Worm (Caenorhabditis elegans): ENCODE results near the gene C31B8.12.
A peak's percentile ranks its signal among the peaks of the same experiment; 100 is the strongest.
"Not testable (repeated sequence)": the region's sequence is repeated elsewhere in the genome, so short reads cannot be mapped to it uniquely, and the experiment has no call there.

The C31B8.12 gene

ce11 chrV:2927553-2927952, at the start of gene C31B8.12:
TSS of gene C31B8.12 (minus strand) at chrV:2927653.
- no peak for TF ChIP-seq zip-2 (tag; optimal IDR thresholded peaks at IDR 0.05)
- TF ChIP-seq mxl-3 (GFP tag; optimal IDR thresholded peaks at IDR 0.05) = no peak
- TF ChIP-seq lim-7 (GFP tag; IDR thresholded peaks at IDR 0.05) = no peak
- TF ChIP-seq sdz-12 (GFP tag; optimal IDR thresholded peaks at IDR 0.05) = no peak
- no peak for TF ChIP-seq ama-1 (optimal IDR thresholded peaks at IDR 0.05)
- no peak for TF ChIP-seq mdt-29 (GFP tag; IDR thresholded peaks at IDR 0.05)
- no peak for TF ChIP-seq mep-1 (tag; optimal IDR thresholded peaks at IDR 0.05)
- TF ChIP-seq dmd-8 (GFP tag; IDR thresholded peaks at IDR 0.05) = no peak
- TF ChIP-seq ceh-82 (tag; optimal IDR thresholded peaks at IDR 0.05) = no peak
- no peak for TF ChIP-seq nhr-25 (tag; optimal IDR thresholded peaks at IDR 0.05; ENCODE audit: borderline replicate concordance, insufficient read depth)
- no peak for TF ChIP-seq saeg-2 (GFP tag; IDR thresholded peaks at IDR 0.05)
- TF ChIP-seq nhr-11 (tag; optimal IDR thresholded peaks at IDR 0.05) = no peak
- TF ChIP-seq D1046.2 (GFP tag; IDR thresholded peaks at IDR 0.05) = no peak
- no peak for TF ChIP-seq set-16 (GFP tag; IDR thresholded peaks at IDR 0.05)
- no peak for TF ChIP-seq fos-1 (tag; optimal IDR thresholded peaks at IDR 0.05)
- no peak for TF ChIP-seq unc-130 (GFP tag; optimal IDR thresholded peaks at IDR 0.05)
- TF ChIP-seq vab-7 (GFP tag; IDR thresholded peaks at IDR 0.05) = no peak
- TF ChIP-seq mxl-2 (GFP tag; conservative IDR thresholded peaks at IDR 0.05) = no peak
- TF ChIP-seq Y75B8A.6 (GFP tag; IDR thresholded peaks at IDR 0.05) = no peak

- TF ChIP-seq zag-1 (tag; optimal IDR thresholded peaks at IDR 0.05) (no peak), egl-43 (GFP tag; IDR thresholded peaks at IDR 0.05) (no peak), nhr-76 (tag; optimal IDR thresholded peaks at IDR 0.05) (no peak), php-3 (GFP tag; IDR thresholded peaks at IDR 0.05) (no peak), ces-1 (GFP tag; optimal IDR thresholded peaks at IDR 0.05) (no peak), mdl-1 (tag; optimal IDR thresholded peaks at IDR 0.05) (no peak), attf-4 (tag; optimal IDR thresholded peaks at IDR 0.05) (no peak), zfp-2 (tag; optimal IDR thresholded peaks at IDR 0.05) (no peak), dmd-6 (GFP tag; IDR thresholded peaks at IDR 0.05) (no peak), ceh-32 (tag; optimal IDR thresholded peaks at IDR 0.05; ENCODE audit: poor library complexity) (no peak), set-16 (GFP tag; IDR thresholded peaks at IDR 0.05) (no peak), lin-38 (GFP tag; IDR thresholded peaks at IDR 0.05) (no peak), T20F7.1 (GFP tag; optimal IDR thresholded peaks at IDR 0.05) (no peak), nhr-77 (tag; optimal IDR thresholded peaks at IDR 0.05) (no peak), snpc-1.2 (GFP tag; IDR thresholded peaks at IDR 0.05) (no peak), rbr-2 (tag; optimal IDR thresholded peaks at IDR 0.05) (no peak)
Observed at ce11 chrV:2976287-2976686, 48.8 kb upstream of the C31B8.12 start, which contains the start of gene srw-124. TSS of gene srw-124 (plus strand) at chrV:2976587.

- TF ChIP-seq aly-2 (tag; optimal IDR thresholded peaks at IDR 0.05); ztf-11 (tag; optimal IDR thresholded peaks at IDR 0.05); ceh-20 (GFP tag; IDR thresholded peaks at IDR 0.05): not testable (repeated sequence)
Observed at ce11 chrV:2975285-2975684, 47.8 kb upstream of the C31B8.12 start, which contains the start of gene srw-123. TSS of gene srw-123 (minus strand) at chrV:2975385.

- no peak for TF ChIP-seq nhr-28 (tag; optimal IDR thresholded peaks at IDR 0.05)
- no peak for TF ChIP-seq zfp-3 (GFP tag; conservative IDR thresholded peaks at IDR 0.05)
- TF ChIP-seq T20F7.1 (GFP tag; optimal IDR thresholded peaks at IDR 0.05) = no peak
- no peak for TF ChIP-seq arid-1 (GFP tag; conservative IDR thresholded peaks at IDR 0.05)
- TF ChIP-seq F37D6.2 (tag; optimal IDR thresholded peaks at IDR 0.05) = no peak
- TF ChIP-seq nhr-41 (GFP tag; IDR thresholded peaks at IDR 0.05) = no peak
- TF ChIP-seq mdt-29 (GFP tag; IDR thresholded peaks at IDR 0.05) = no peak
- TF ChIP-seq nhr-76 (tag; optimal IDR thresholded peaks at IDR 0.05) = no peak
- no peak for TF ChIP-seq jun-1 (tag; optimal IDR thresholded peaks at IDR 0.05)
- no peak for TF ChIP-seq daf-12 (tag; optimal IDR thresholded peaks at IDR 0.05)
- TF ChIP-seq attf-4 (tag; optimal IDR thresholded peaks at IDR 0.05) = no peak
- no peak for TF ChIP-seq nhr-237 (tag; optimal IDR thresholded peaks at IDR 0.05)
- TF ChIP-seq lin-13 (GFP tag; optimal IDR thresholded peaks at IDR 0.05) = no peak
- no peak for TF ChIP-seq spr-1 (tag; optimal IDR thresholded peaks at IDR 0.05)
- no peak for TF ChIP-seq mdl-1 (tag; optimal IDR thresholded peaks at IDR 0.05)
- 0 out of 2 replicates have a peak, but pooled peaks have one; percentile 54 for TF ChIP-seq Y48G9A.11 (GFP tag; IDR thresholded peaks at IDR 0.05)
- 0 out of 2 replicates have a peak, but pooled peaks have one; percentile 19 for TF ChIP-seq snpc-1.2 (GFP tag; IDR thresholded peaks at IDR 0.05)
Observed at ce11 chrV:2971307-2971999, 44.0 kb upstream of the C31B8.12 start, which contains the start of gene srw-129. TSS of gene srw-129 (plus strand) at chrV:2971949.
